Fruit fly (Drosophila melanogaster) whole organism: ENCODE measurements around the gene Phf5a.

ENCODE experiments used
- CG8478 ChIP-seq: fragments of >200 bp; optimal IDR thresholded peaks from 2 replicates; lab custom pipeline; 2018; ENCODE audit warnings: inconsistent platforms
- Dll ChIP-seq: fragments of >200 bp; optimal IDR thresholded peaks from 2 replicates; lab custom pipeline; 2017
- EcR ChIP-seq, 2 experiments: fragments of >200 bp; optimal IDR thresholded peaks; 2 replicates each; lab custom pipeline; 2017; ENCODE audit warnings: missing biosample characterization in 2 of 2, missing genetic modification characterization in 2 of 2, missing genetic modification reagents in 2 of 2
- pan ChIP-seq: fragments of >200 bp; optimal IDR thresholded peaks from 2 replicates; lab custom pipeline; 2017
- psq ChIP-seq: fragments of >200 bp; optimal IDR thresholded peaks from 2 replicates; lab custom pipeline; 2017
- usp ChIP-seq: fragments of >200 bp; optimal IDR thresholded peaks from 2 replicates; lab custom pipeline; 2017; ENCODE audit warnings: missing biosample characterization, missing genetic modification characterization, mixed read lengths

DNA sequence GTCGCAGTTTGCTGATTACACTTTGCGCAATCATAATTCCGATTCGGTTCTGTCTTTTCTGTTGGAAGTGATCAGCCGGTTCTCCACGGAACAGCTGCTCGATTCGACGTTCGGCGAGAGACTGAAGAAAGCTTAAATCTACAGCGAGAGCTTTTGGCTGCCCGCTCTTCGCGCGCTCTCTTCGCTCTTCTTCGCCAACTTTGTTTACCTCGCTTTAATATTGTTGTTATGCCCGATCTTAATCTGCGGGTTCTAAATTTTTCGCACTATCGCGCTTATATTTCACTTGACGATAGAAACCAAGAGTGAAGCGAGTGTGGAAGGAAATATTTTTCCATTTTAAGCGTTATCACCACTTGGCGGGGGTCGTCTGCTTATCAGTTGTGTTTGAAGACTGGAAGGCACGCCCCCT lies 3.8 kb upstream of the Phf5a start, which contains the start of gene CG9547:
- TF ChIP-seq psq = no peak
- no peak for TF ChIP-seq usp
- no peak for TF ChIP-seq pan (lab: Kevin White, UChicago)
- no peak for TF ChIP-seq Dll (lab: Kevin White, UChicago)
- TF ChIP-seq CG8478 (lab: Kevin White, UChicago) = no peak
- no peak for TF ChIP-seq EcR (GFP tag; optimal IDR thresholded peaks at IDR 0.05; lab: Kevin White, UChicago)
